Worm (Caenorhabditis elegans): ENCODE results near the gene F38A1.13.
A peak's percentile ranks its signal among the peaks of the same experiment; 100 is the strongest.

ce11 chrIV:1309600-1310207 lies 44.7 kb downstream of the F38A1.13 start, which contains the start of the genes ddx-46 and F53H1.4:
- TF ChIP-seq T26A5.8 (tag; optimal IDR thresholded peaks at IDR 0.05), result no peak
- no peak for TF ChIP-seq xnd-1 (tag; optimal IDR thresholded peaks at IDR 0.05)
- TF ChIP-seq die-1 (tag; optimal IDR thresholded peaks at IDR 0.05), result no peak
- no peak for TF ChIP-seq unc-130 (GFP tag; optimal IDR thresholded peaks at IDR 0.05)
- TF ChIP-seq efl-1 (GFP tag; optimal IDR thresholded peaks at IDR 0.05), result peak; percentile 61
- no peak for TF ChIP-seq athp-1 (tag; optimal IDR thresholded peaks at IDR 0.05)
- TF ChIP-seq egl-18 (GFP tag; IDR thresholded peaks at IDR 0.05), result no peak
- TF ChIP-seq unc-62 (GFP tag; optimal IDR thresholded peaks at IDR 0.05), result no peak
- TF ChIP-seq lin-54 (GFP tag; optimal IDR thresholded peaks at IDR 0.05), result peak; percentile 74
- no peak for TF ChIP-seq sptf-2 (GFP tag; optimal IDR thresholded peaks at IDR 0.05)
- no peak for TF ChIP-seq rpc-1 (optimal IDR thresholded peaks at IDR 0.05)
- TF ChIP-seq rpc-1 (tag; optimal IDR thresholded peaks at IDR 0.05), result no peak
- peak; percentile 3 for TF ChIP-seq lsl-1 (GFP tag; optimal IDR thresholded peaks at IDR 0.05)
